Fruit fly (Drosophila melanogaster): Measurements from ENCODE around the gene CG16711.

DNA sequence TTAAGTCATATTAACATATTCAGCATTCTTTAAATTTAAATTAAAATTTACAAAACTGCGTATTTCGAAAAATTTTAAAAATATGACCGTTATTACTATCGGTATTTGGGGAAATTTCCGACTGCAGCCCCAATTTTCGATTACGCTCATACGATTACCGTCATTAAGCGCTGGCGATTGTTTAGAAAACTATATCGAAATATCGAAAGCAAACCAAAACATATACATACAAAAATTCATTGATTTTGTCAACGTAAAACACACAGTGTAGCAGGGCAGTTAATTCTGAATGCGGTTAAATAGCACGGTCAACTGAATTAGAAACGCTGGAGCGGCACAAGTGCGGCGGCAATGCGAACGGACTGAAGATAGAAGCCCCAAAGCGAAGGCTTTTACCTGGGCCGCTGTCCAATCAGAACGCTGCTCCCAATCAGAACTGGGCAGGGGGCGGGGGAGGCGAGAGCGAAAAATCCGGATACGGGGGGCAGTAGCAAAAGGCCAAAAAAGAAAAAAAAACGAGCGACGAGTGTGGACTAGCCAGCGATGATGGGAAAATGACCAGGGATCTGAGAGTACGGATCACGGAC is at the start of gene CG16711:
- TF ChIP-seq pan (optimal IDR thresholded peaks at IDR 0.05) = no peak
- no peak for TF ChIP-seq CG8478 (optimal IDR thresholded peaks at IDR 0.05)
- no peak for TF ChIP-seq usp (GFP tag; optimal IDR thresholded peaks at IDR 0.05)
- TF ChIP-seq psq (optimal IDR thresholded peaks at IDR 0.05) = no peak
- no peak for TF ChIP-seq Dll (optimal IDR thresholded peaks at IDR 0.05)
- TF ChIP-seq EcR (GFP tag; optimal IDR thresholded peaks at IDR 0.05) = no peak

All from whole organism.